Worm (Caenorhabditis elegans): ENCODE results near the gene fzr-1.

fzr-1 gene

DNA sequence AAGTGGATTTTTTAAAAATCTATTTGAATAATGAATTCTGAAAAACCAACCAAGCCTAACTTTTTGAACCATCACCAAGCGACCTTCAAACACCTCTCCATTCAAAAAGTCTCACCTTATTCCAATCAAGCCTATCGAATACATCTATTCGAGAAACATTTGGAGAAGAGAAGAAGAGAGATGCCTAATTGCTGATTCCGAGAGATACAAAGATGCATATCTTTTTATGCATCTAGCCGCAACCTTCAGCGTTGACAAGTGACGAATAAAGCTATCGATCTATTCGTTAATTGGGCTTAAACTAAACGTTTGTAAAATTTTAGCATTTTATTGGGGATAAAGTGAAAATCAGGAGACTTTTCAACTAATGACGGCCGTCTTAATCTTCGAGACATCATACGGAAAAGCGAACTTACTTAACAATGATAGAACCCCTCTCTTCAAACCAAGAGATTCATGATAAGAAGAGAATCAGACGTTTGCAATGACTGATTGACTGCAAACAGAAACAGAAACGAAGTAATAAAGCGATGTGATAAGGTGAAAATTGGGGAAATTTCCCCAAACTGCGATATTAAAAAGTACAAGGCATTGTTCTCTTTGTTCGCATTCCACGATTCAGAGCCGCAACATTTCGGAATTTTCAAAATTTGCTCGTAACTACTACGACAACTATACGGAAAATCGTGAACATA, 821 bp upstream of the fzr-1 start:
- no peak for TF ChIP-seq mml-1 (tag; optimal IDR thresholded peaks at IDR 0.05)
- no peak for TF ChIP-seq nhr-77 (tag; optimal IDR thresholded peaks at IDR 0.05)
- TF ChIP-seq jun-1 (tag; optimal IDR thresholded peaks at IDR 0.05): no peak
- no peak for TF ChIP-seq lin-39 (tag; optimal IDR thresholded peaks at IDR 0.05)
- TF ChIP-seq ceh-16 (tag; optimal IDR thresholded peaks at IDR 0.05): peak; percentile 7
- TF ChIP-seq skn-1 (tag; optimal IDR thresholded peaks at IDR 0.05): no peak
- no peak for TF ChIP-seq tbx-2 (tag; optimal IDR thresholded peaks at IDR 0.05)
- TF ChIP-seq nhr-25 (tag; optimal IDR thresholded peaks at IDR 0.05): peak; percentile 58
- TF ChIP-seq mdl-1 (tag; optimal IDR thresholded peaks at IDR 0.05): no peak
- no peak for TF ChIP-seq ztf-4 (tag; optimal IDR thresholded peaks at IDR 0.05)
- TF ChIP-seq nhr-67 (tag; optimal IDR thresholded peaks at IDR 0.05): no peak
- TF ChIP-seq pha-4 (tag; optimal IDR thresholded peaks at IDR 0.05): peak; percentile 31
- TF ChIP-seq nhr-28 (tag; optimal IDR thresholded peaks at IDR 0.05): no peak
- no peak for TF ChIP-seq nhr-11 (tag; optimal IDR thresholded peaks at IDR 0.05)
- TF ChIP-seq ceh-9 (tag; optimal IDR thresholded peaks at IDR 0.05): no peak
- TF ChIP-seq R02D3.7 (tag; optimal IDR thresholded peaks at IDR 0.05): no peak
- TF ChIP-seq pqm-1 (tag; optimal IDR thresholded peaks at IDR 0.05): peak; percentile 72
- peak; percentile 96 for TF ChIP-seq elt-1 (tag; optimal IDR thresholded peaks at IDR 0.05)
- TF ChIP-seq eor-1 (tag; optimal IDR thresholded peaks at IDR 0.05): no peak
- TF ChIP-seq elt-2 (tag; optimal IDR thresholded peaks at IDR 0.05): peak; percentile 70

DNA sequence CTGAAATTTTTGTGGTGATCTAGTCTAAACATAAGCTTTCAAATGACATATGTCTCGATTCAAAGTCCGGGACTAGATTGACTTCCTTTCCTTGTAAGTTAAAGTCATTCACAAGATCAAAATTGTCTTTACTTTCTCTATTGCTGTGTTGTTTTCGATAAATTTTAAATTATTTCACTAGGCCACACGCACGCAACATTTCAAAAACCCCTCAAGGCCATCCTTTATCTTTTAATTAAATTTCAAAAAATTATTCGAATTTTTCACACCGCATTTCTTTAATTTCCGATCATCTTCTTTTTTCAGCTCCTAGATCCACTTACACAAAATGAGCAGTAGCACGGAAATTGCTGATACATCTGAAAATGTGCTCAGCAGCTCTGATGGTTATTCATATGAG, 8.0 kb downstream of the fzr-1 start, which contains the start of gene ZK1307.7:
ZK1307.7 (plus strand) TSS at position 301 of the 400 bp plus-strand sequence.
- TF ChIP-seq hmg-11 (tag; optimal IDR thresholded peaks at IDR 0.05) (no peak), ZK546.5 (tag; optimal IDR thresholded peaks at IDR 0.05) (no peak), ceh-82 (tag; optimal IDR thresholded peaks at IDR 0.05) (no peak), tbx-2 (tag; optimal IDR thresholded peaks at IDR 0.05) (no peak), skn-1 (tag; optimal IDR thresholded peaks at IDR 0.05) (no peak), nhr-28 (tag; optimal IDR thresholded peaks at IDR 0.05) (no peak), mdl-1 (tag; optimal IDR thresholded peaks at IDR 0.05) (no peak), elt-3 (tag; optimal IDR thresholded peaks at IDR 0.05) (no peak), fos-1 (tag; optimal IDR thresholded peaks at IDR 0.05) (no peak)

DNA sequence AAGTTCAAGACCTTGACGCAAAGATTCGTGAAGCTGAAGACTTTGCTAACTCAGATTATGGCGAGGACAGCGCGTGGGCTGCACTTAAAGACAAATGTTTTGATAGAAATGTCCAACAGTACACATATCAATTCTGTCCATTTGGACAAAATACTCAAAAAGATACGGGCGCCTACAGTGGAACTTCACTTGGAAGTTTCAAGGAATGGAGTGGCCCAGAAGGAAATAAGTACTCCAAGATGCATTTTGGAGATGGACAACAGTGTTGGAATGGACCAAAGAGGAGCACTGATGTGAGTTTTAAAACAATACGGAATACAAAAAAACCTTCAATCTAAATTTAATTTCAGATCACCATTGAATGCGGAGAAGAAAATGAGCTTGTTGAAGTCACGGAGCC, 18.3 kb downstream of the fzr-1 start:
- TF ChIP-seq tbx-2 (tag; optimal IDR thresholded peaks at IDR 0.05) (no peak), elt-1 (tag; optimal IDR thresholded peaks at IDR 0.05) (no peak), hmg-11 (tag; optimal IDR thresholded peaks at IDR 0.05) (no peak), nhr-67 (tag; optimal IDR thresholded peaks at IDR 0.05) (no peak), pqm-1 (tag; optimal IDR thresholded peaks at IDR 0.05) (no peak), nhr-77 (tag; optimal IDR thresholded peaks at IDR 0.05) (no peak)

DNA sequence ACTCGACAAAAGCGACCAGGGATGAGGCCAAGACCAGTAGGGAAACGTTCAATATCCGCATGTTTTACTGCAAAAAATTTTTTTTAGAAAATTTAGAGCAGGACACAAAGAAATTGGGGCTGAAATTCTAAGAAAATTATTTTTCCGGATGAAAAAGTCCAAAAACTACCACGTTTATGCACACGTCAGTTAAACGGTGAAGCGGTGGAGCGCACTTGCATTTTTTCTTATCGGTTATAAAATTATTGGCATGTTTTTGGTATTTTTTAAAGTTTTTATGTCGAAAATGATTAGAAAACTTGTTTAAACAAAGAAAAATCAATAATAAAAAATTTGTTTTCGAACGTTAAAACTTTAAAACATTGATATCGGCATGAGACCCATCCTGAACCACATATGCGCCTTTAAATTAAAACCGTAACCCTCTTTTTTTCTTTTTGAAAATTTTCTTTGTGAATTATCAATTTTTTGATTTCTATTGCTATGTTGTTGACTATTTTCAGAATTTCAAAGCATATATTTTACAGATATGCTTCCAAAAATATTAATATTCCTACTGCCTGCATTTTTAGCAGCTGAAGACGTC, 20.1 kb downstream of the fzr-1 start, which contains the start of the genes dnj-20 and ZK1307.8:
dnj-20 (minus strand) TSS at position 67 of the 586 bp plus-strand sequence.
ZK1307.8 (plus strand) TSS at position 504 of the 586 bp plus-strand sequence.
- TF ChIP-seq nfya-1 (tag; optimal IDR thresholded peaks at IDR 0.05; ENCODE audit: insufficient read depth) (peak; percentile 34), hmg-11 (tag; optimal IDR thresholded peaks at IDR 0.05) (peak; percentile 33), lin-39 (tag; optimal IDR thresholded peaks at IDR 0.05) (peak; percentile 22), elt-2 (tag; optimal IDR thresholded peaks at IDR 0.05) (peak; percentile 45), mdl-1 (tag; optimal IDR thresholded peaks at IDR 0.05) (no peak), elt-1 (tag; optimal IDR thresholded peaks at IDR 0.05) (no peak), lsy-12 (tag; optimal IDR thresholded peaks at IDR 0.05) (no peak), pha-4 (tag; optimal IDR thresholded peaks at IDR 0.05) (peak; percentile 9), unc-62 (GFP tag; optimal IDR thresholded peaks at IDR 0.05) (no peak), fkh-10 (GFP tag; optimal IDR thresholded peaks at IDR 0.05) (no peak), lin-15B (tag; optimal IDR thresholded peaks at IDR 0.05) (peak; percentile 40), unc-39 (tag; optimal IDR thresholded peaks at IDR 0.05) (no peak), pqm-1 (tag; optimal IDR thresholded peaks at IDR 0.05) (peak; percentile 34), sea-2 (GFP tag; optimal IDR thresholded peaks at IDR 0.05) (no peak), nhr-11 (tag; optimal IDR thresholded peaks at IDR 0.05) (no peak)

- TF ChIP-seq nhr-23 (tag; optimal IDR thresholded peaks at IDR 0.05) (peak; percentile 8), ZK546.5 (tag; optimal IDR thresholded peaks at IDR 0.05) (no peak), elt-1 (tag; optimal IDR thresholded peaks at IDR 0.05) (no peak), pha-4 (tag; optimal IDR thresholded peaks at IDR 0.05) (peak; percentile 91)
Observed at ce11 chrII:9621913-9622348, 22.3 kb downstream of the fzr-1 start.

Measured in whole organism, L3 larva.